Fruit fly (Drosophila melanogaster) S2 (cell line): ENCODE measurements around the gene Gcat.
A peak's percentile ranks its signal among the peaks of the same experiment; 100 is the strongest.

Source experiments
- CG8478 ChIP-seq: fragments of >200 bp; optimal IDR thresholded peaks from 2 replicates; lab custom pipeline; 2018
- CTCF ChIP-seq, 2 experiments: fragments of >200 bp; optimal IDR thresholded peaks; 2 replicates each; lab custom pipeline; 2018

The Gcat gene

dm6 chr3L:11815220-11815797 lies 14.6 kb upstream of the Gcat start, which contains the start of gene CG14130:
CG14130 (plus strand) TSS chr3L:11815444.
- TF ChIP-seq CTCF (optimal IDR thresholded peaks at IDR 0.05; lab: Kevin White, UChicago) (peak in 1 of 2 experiments; percentile 12), CG8478 (lab: Kevin White, UChicago) (no peak)

DNA sequence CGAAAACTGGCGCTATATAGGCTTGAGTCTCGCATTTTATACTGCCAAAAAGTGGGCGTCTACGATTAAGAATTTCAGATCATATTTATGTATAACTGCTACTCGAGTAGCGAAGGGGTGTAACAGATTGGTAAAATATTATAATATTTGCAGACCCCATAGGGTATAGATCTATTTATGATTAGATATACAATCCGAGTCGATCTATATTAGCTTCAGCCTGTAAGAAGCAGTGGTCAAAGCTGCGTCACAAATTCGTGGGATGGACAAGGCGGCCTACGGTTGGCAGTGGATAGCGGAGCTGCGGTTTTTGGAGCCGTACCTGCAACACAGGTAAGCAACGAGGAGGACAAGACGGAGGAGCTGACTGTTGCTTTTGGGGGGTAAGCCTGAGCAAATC lies 14.0 kb upstream of the Gcat start, which contains the start of gene Cubn2:
Gene Cubn2, minus strand, starts transcription at position 101 of the 400 bp plus-strand sequence.
- TF ChIP-seq CTCF (optimal IDR thresholded peaks at IDR 0.05; lab: Kevin White, UChicago) (no peak), CG8478 (lab: Kevin White, UChicago) (no peak)

dm6 chr3L:11801622-11802021 lies 961 bp upstream of the Gcat start:
- TF ChIP-seq CTCF (optimal IDR thresholded peaks at IDR 0.05; lab: Kevin White, UChicago) (no peak), CG8478 (lab: Kevin White, UChicago) (no peak)

- no peak for TF ChIP-seq CTCF (optimal IDR thresholded peaks at IDR 0.05; lab: Kevin White, UChicago)
- no peak for TF ChIP-seq CG8478 (lab: Kevin White, UChicago)
Measured at dm6 chr3L:11795440-11795983, 5.1 kb downstream of the Gcat start, which contains the start of gene Klp68D. Klp68D (plus strand) TSS chr3L:11795614.

dm6 chr3L:11793233-11793800 lies 7.3 kb downstream of the Gcat start, which contains the start of the genes twy and CG10907:
twy (minus strand) TSS chr3L:11793283.
CG10907 (plus strand) TSS chr3L:11793514.
- no peak for TF ChIP-seq CTCF (optimal IDR thresholded peaks at IDR 0.05; lab: Kevin White, UChicago)
- no peak for TF ChIP-seq CG8478 (lab: Kevin White, UChicago)

DNA sequence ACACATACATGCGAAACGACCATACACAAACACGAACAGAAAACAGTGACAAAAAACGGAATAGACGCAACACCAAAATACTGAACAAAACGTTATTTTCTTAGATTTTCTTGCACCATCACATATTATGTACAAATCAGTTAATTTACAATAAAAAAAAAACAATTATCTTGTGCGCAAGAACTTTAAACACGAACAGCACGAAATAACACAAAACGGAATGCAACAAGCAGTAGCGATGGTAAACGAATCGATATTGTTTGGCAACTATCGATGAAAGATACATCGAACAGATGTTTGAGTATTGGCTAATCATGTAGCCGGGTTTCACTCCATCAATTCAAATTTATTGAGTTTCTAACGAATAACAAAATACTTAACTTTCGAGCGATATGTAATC lies 10.9 kb downstream of the Gcat start, which contains the start of gene Pi3K68D:
Gene Pi3K68D, minus strand, starts transcription at position 241 of the 400 bp plus-strand sequence.
- no peak for TF ChIP-seq CG8478 (lab: Kevin White, UChicago)
- peak; percentile 43 to 67 for TF ChIP-seq CTCF (optimal IDR thresholded peaks at IDR 0.05; lab: Kevin White, UChicago)

DNA sequence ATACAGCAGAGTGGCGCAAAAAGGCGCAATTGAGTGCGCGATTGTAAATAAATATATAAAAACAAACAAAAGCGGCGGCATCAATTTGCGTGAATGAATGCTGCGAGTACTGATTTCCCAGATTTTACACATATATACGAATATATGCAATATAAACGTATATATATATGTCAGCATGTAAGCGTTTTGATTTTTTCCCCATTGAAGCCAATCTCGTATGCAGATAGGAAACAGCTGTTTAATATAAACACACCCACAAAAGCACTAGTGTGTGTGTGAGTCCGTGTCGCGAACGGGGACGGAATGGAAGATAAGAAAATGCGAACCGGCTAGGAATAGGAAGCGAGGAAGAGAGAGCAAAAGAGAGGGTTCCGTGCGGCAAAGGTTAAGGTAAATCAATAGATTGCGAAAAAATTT lies 11.7 kb downstream of the Gcat start:
- TF ChIP-seq CG8478 (lab: Kevin White, UChicago) (no peak), CTCF (optimal IDR thresholded peaks at IDR 0.05; lab: Kevin White, UChicago) (no peak)

dm6 chr3L:11788195-11788594 lies 12.5 kb downstream of the Gcat start:
- TF ChIP-seq CTCF (optimal IDR thresholded peaks at IDR 0.05; lab: Kevin White, UChicago) (no peak), CG8478 (lab: Kevin White, UChicago) (no peak)

DNA sequence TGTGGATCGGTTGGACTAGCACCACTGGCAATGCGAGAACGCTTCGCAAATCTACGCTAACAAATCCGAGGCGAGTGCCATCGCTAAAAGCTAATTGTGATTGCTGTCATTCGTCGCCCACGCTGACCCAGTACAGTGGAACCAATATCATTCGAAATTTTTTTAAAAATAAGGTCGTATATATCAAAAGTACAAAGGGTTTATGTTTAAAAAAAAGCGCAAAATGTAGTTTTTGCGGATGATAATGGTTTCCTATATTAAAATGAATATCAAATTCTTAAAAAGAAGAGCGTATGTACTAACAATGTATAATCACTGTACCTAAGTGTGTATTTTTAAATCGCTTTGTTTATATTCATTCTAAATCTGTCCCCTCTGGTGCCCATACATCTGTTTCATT lies 15.4 kb downstream of the Gcat start:
- no peak for TF ChIP-seq CTCF (optimal IDR thresholded peaks at IDR 0.05; lab: Kevin White, UChicago)
- TF ChIP-seq CG8478 (lab: Kevin White, UChicago): no peak

dm6 chr3L:11777348-11777958 lies 23.2 kb downstream of the Gcat start:
- TF ChIP-seq CTCF (optimal IDR thresholded peaks at IDR 0.05; lab: Kevin White, UChicago) (no peak), CG8478 (lab: Kevin White, UChicago) (no peak)

DNA sequence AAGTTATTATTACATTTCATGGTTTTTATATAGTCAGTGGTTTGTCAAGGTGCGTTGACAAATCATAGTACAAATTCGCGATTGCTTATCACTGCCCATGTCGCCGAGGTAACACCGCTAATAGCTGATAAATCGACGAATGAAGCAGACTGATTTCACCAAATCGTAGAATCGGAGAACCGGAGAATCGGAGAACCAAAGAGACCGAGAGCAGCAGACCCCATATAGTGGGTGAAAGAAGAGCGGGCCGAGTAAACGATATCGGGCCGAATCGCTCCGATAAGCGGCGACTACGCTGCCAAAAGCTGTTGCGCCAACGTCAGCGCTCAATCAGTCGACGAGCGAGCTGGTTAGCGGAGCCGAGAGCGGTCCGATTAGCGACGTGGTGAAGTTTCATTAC lies 23.9 kb downstream of the Gcat start, which contains the start of gene CG14131:
Gene CG14131, plus strand, starts transcription at position 343 of the 400 bp plus-strand sequence.
- TF ChIP-seq CG8478 (lab: Kevin White, UChicago) (no peak), CTCF (optimal IDR thresholded peaks at IDR 0.05; lab: Kevin White, UChicago) (no peak)

DNA sequence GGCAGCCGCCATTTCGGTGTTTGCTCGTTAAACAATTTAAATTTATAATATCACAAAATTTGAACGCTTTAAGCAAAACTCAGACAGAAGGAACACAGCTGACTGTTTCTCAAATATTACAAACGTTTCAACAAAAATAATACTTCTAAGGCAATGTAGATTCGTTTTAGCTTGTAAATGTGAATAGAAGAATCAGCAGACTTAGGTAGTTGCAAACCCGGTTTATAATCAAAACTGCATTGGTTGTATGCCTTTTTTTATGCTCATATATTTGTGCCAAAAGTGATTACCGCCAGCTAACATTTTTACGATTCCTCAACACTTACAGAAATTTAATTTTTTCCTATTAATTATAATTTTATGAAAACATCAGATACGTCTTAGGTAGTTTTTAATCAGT lies 26.3 kb downstream of the Gcat start, which contains the start of gene Tim13:
Gene Tim13, minus strand, starts transcription at position 101 of the 400 bp plus-strand sequence.
- TF ChIP-seq CTCF (optimal IDR thresholded peaks at IDR 0.05; lab: Kevin White, UChicago): no peak
- no peak for TF ChIP-seq CG8478 (lab: Kevin White, UChicago)

DNA sequence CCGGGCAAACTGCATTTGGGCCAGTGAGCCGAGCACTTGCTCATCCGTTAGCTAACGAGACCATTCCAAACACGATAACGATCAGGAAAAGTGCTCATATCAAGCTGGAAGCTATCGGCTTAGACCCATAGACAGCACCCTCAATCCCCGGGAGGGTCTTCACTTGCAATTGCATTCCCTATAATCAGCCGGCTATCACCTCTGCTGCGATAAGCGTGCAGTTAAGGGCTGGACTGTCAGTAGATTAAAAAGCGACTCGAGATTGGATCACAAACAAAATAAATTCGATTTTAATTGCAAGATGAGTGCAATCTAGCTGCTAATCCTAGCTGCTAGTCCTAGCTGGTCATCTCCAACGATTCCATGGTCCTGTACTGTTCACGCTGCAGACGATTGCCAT lies 26.9 kb downstream of the Gcat start:
- TF ChIP-seq CTCF (optimal IDR thresholded peaks at IDR 0.05; lab: Kevin White, UChicago) (no peak), CG8478 (lab: Kevin White, UChicago) (no peak)

- no peak for TF ChIP-seq CTCF (optimal IDR thresholded peaks at IDR 0.05; lab: Kevin White, UChicago)
- TF ChIP-seq CG8478 (lab: Kevin White, UChicago): no peak
Measured at dm6 chr3L:11772608-11773017, 28.0 kb downstream of the Gcat start.

DNA sequence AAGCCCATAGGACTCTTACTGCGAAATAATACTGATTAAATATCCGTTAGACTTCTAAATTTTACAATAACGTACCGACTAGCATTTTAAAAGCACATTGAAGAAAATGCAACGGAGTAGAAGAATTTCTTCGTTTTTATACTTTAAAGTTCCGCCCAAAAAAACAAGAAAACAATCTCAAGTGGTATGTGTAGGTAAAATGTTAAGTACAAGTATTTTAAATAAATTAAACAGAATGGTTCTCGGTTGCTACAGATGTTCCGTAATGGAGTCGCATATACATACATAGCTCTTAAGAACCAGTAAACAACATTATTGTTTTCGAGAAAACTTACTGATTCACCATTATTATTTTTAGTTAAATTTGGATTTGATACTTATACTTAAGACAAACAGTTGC lies 28.6 kb downstream of the Gcat start, which contains the start of gene Muc68D:
Gene Muc68D, minus strand, starts transcription at position 101 of the 400 bp plus-strand sequence.
- TF ChIP-seq CG8478 (lab: Kevin White, UChicago): no peak
